Worm (Caenorhabditis elegans): ENCODE data around the gene cyc-2.2.

- no peak for TF ChIP-seq him-1 (tag; optimal IDR thresholded peaks at IDR 0.05)
- TF ChIP-seq dao-5 (tag; optimal IDR thresholded peaks at IDR 0.05): no peak
- TF ChIP-seq W03F9.2 (tag; optimal IDR thresholded peaks at IDR 0.05): no peak
These were observed 44.7 kb downstream of the cyc-2.2 start for ce11 chrV:12567312-12567711.
